Fruit fly (Drosophila melanogaster) whole organism, wandering third instar larva: ENCODE results near the gene CG7829.

ENCODE experiments used
- Abd-B ChIP-seq: fragments of >200 bp; optimal IDR thresholded peaks from 2 replicates; lab custom pipeline; 2017; ENCODE audit warnings: missing biosample characterization, missing genetic modification characterization
- CG32264 ChIP-seq: fragments of 200-800 bp; sonication (Bioruptor generic); optimal IDR thresholded peaks from 2 replicates; lab custom pipeline; 2016; ENCODE audit warnings: missing biosample characterization, missing genetic modification characterization
- CG9705 ChIP-seq: fragments of 200-800 bp; sonication (Bioruptor generic); optimal IDR thresholded peaks from 2 replicates; lab custom pipeline; 2018; ENCODE audit warnings: missing biosample characterization, mild to moderate bottlenecking, missing genetic modification characterization
- CrebA ChIP-seq: fragments of 200-800 bp; sonication (Bioruptor generic); optimal IDR thresholded peaks from 2 replicates; lab custom pipeline; 2016; ENCODE audit warnings: missing biosample characterization, mild to moderate bottlenecking, missing genetic modification characterization, borderline replicate concordance
- Dfd ChIP-seq: fragments of >200 bp; optimal IDR thresholded peaks from 2 replicates; lab custom pipeline; 2017; ENCODE audit warnings: missing biosample characterization, missing genetic modification characterization
- Dif ChIP-seq: fragments of 200-275, 200-300 bp; sonication (Bioruptor generic); optimal IDR thresholded peaks from 2 replicates; lab custom pipeline; 2018; ENCODE audit warnings: missing biosample characterization, missing genetic modification characterization; ENCODE audit not compliant: partially characterized antibody
- GATAd ChIP-seq: sonication (Bioruptor generic); optimal IDR thresholded peaks from 2 replicates; lab custom pipeline; 2016; ENCODE audit warnings: missing biosample characterization, missing genetic modification characterization
- HLH106 ChIP-seq: fragments of 200-800 bp; optimal IDR thresholded peaks from 3 replicates; lab custom pipeline; 2019; ENCODE audit warnings: missing biosample characterization, mild to moderate bottlenecking, missing genetic modification characterization, moderate library complexity
- Hnf4 ChIP-seq: fragments of 200-800 bp; sonication (Bioruptor generic); optimal IDR thresholded peaks from 2 replicates; lab custom pipeline; 2016; ENCODE audit warnings: missing biosample characterization, mild to moderate bottlenecking, missing genetic modification characterization
- Hr78 ChIP-seq: fragments of >200 bp; optimal IDR thresholded peaks from 2 replicates; lab custom pipeline; 2017; ENCODE audit warnings: missing biosample characterization, missing genetic modification characterization
- Hr83 ChIP-seq: fragments of 200-300 bp; sonication (Bioruptor generic); optimal IDR thresholded peaks from 2 replicates; lab custom pipeline; 2016; ENCODE audit warnings: missing biosample characterization, mild to moderate bottlenecking, missing genetic modification characterization, moderate library complexity; ENCODE audit not compliant: poor library complexity, severe bottlenecking
- Jra ChIP-seq: sonication (Bioruptor generic); optimal IDR thresholded peaks from 2 replicates; lab custom pipeline; 2016; ENCODE audit warnings: missing biosample characterization, missing genetic modification characterization
- Mio ChIP-seq: sonication (Bioruptor generic); optimal IDR thresholded peaks from 2 replicates; lab custom pipeline; 2016; ENCODE audit warnings: missing biosample characterization, missing genetic modification characterization
- Myc ChIP-seq: fragments of >200 bp; optimal IDR thresholded peaks from 2 replicates; lab custom pipeline; 2017
- N ChIP-seq: fragments of >200 bp; optimal IDR thresholded peaks from 2 replicates; lab custom pipeline; 2018; ENCODE audit warnings: missing biosample characterization, missing external identifiers, missing genetic modification characterization
- Rel ChIP-seq, 2 experiments: fragments of 200-800 bp; sonication (Bioruptor generic) in 1 of 2; optimal IDR thresholded peaks; 2 replicates in 1 of 2; 3 replicates in 1 of 2; lab custom pipeline; 2016 to 2019; ENCODE audit warnings: mild to moderate bottlenecking in 2 of 2, missing biosample characterization in 2 of 2, missing genetic modification characterization in 2 of 2, moderate library complexity in 1 of 2
- Sp1 ChIP-seq: fragments of 200-800 bp; sonication (Bioruptor generic); optimal IDR thresholded peaks from 3 replicates; lab custom pipeline; 2019; ENCODE audit warnings: missing biosample characterization, mild to moderate bottlenecking, missing genetic modification characterization, moderate library complexity
- Vsx2 ChIP-seq: fragments of 200-300, 225-300 bp; sonication (Bioruptor generic); optimal IDR thresholded peaks from 2 replicates; lab custom pipeline; 2018; ENCODE audit warnings: missing biosample characterization, missing genetic modification characterization; ENCODE audit not compliant: partially characterized antibody
- br ChIP-seq: fragments of 200-800 bp; sonication (Bioruptor generic); optimal IDR thresholded peaks from 2 replicates; lab custom pipeline; 2016; ENCODE audit warnings: missing biosample characterization, missing genetic modification characterization
- brk ChIP-seq: fragments of 200-800 bp; sonication (Bioruptor generic); optimal IDR thresholded peaks from 2 replicates; lab custom pipeline; 2016; ENCODE audit warnings: missing biosample characterization, mild to moderate bottlenecking, missing genetic modification characterization
- dl ChIP-seq, 2 experiments: fragments of 175-275, 200-275 bp in 1 of 2; fragments of 200-275 bp in 1 of 2; sonication (Bioruptor generic); optimal IDR thresholded peaks; lab custom pipeline; 2018; ENCODE audit warnings: mild to moderate bottlenecking in 2 of 2, missing biosample characterization in 2 of 2, missing genetic modification characterization in 2 of 2, moderate library complexity in 2 of 2; ENCODE audit not compliant: partially characterized antibody in 2 of 2, insufficient read depth in 1 of 2
- dmrt93B ChIP-seq: fragments of 200-800 bp; sonication (Bioruptor generic); optimal IDR thresholded peaks from 2 replicates; lab custom pipeline; 2018; ENCODE audit warnings: missing biosample characterization, mild to moderate bottlenecking, missing genetic modification characterization
- dsf ChIP-seq: sonication (Bioruptor generic); optimal IDR thresholded peaks from 2 replicates; lab custom pipeline; 2016; ENCODE audit warnings: missing biosample characterization, missing genetic modification characterization, borderline replicate concordance
- ey ChIP-seq: fragments of 200-800 bp; sonication (Bioruptor generic); optimal IDR thresholded peaks from 2 replicates; lab custom pipeline; 2016; ENCODE audit warnings: missing biosample characterization, missing genetic modification characterization
- foxo ChIP-seq, 2 experiments: fragments of 200-800 bp; sonication (Bioruptor generic); optimal IDR thresholded peaks; 2 replicates in 1 of 2; 3 replicates in 1 of 2; lab custom pipeline; 2016 to 2017; ENCODE audit warnings: missing biosample characterization in 2 of 2, missing genetic modification characterization in 2 of 2
- fru ChIP-seq: fragments of 200-800 bp; sonication (Bioruptor generic); optimal IDR thresholded peaks from 3 replicates; lab custom pipeline; 2016; ENCODE audit warnings: missing biosample characterization, mild to moderate bottlenecking, missing genetic modification characterization
- h ChIP-seq: fragments of 200-800 bp; sonication (Bioruptor generic); optimal IDR thresholded peaks from 3 replicates; lab custom pipeline; 2016; ENCODE audit warnings: missing biosample characterization, mild to moderate bottlenecking, missing genetic modification characterization
- jim ChIP-seq: fragments of 175-275, 200-325 bp; sonication (Bioruptor generic); optimal IDR thresholded peaks from 2 replicates; lab custom pipeline; 2016; ENCODE audit warnings: missing biosample characterization, mild to moderate bottlenecking, missing genetic modification characterization
- lola ChIP-seq: fragments of >200 bp; optimal IDR thresholded peaks from 2 replicates; lab custom pipeline; 2017; ENCODE audit warnings: missing biosample characterization, missing genetic modification characterization
- pan ChIP-seq: fragments of >200 bp; optimal IDR thresholded peaks from 2 replicates; lab custom pipeline; 2017
- psq ChIP-seq: fragments of 200-800 bp; sonication (Bioruptor generic); optimal IDR thresholded peaks from 3 replicates; lab custom pipeline; 2017; ENCODE audit warnings: missing biosample characterization, mild to moderate bottlenecking, missing genetic modification characterization, moderate library complexity
- rgr ChIP-seq: fragments of 200-800 bp; sonication (Bioruptor generic); optimal IDR thresholded peaks from 3 replicates; lab custom pipeline; 2016; ENCODE audit warnings: missing biosample characterization, mild to moderate bottlenecking, missing genetic modification characterization
- sage ChIP-seq: fragments of 200-800 bp; sonication (Bioruptor generic); optimal IDR thresholded peaks from 2 replicates; lab custom pipeline; 2016; ENCODE audit warnings: missing biosample characterization, mild to moderate bottlenecking, missing genetic modification characterization
- sv ChIP-seq: fragments of 200-800 bp; sonication (Bioruptor generic); optimal IDR thresholded peaks from 3 replicates; lab custom pipeline; 2016; ENCODE audit warnings: missing biosample characterization, missing genetic modification characterization
- tai ChIP-seq: sonication (Bioruptor generic); optimal IDR thresholded peaks from 2 replicates; lab custom pipeline; 2016; ENCODE audit warnings: missing biosample characterization, missing genetic modification characterization
- usp ChIP-seq: fragments of >200 bp; optimal IDR thresholded peaks from 2 replicates; lab custom pipeline; 2017; ENCODE audit warnings: missing biosample characterization, missing genetic modification characterization
- woc ChIP-seq: sonication (Bioruptor generic); optimal IDR thresholded peaks from 2 replicates; lab custom pipeline; 2016; ENCODE audit warnings: missing biosample characterization, mild to moderate bottlenecking, missing genetic modification characterization

CG7829 gene

dm6 chr3R:29772090-29772794 is 45.3 kb downstream of the CG7829 start:
- TF ChIP-seq dsf, result no peak
- TF ChIP-seq sv (GFP tag; lab: Kevin White, UChicago), result no peak
- TF ChIP-seq Dfd, result no peak
- peak; percentile 7 for TF ChIP-seq fru
- no peak for TF ChIP-seq Mio (GFP tag; lab: Kevin White, UChicago)
- TF ChIP-seq Myc (lab: Kevin White, UChicago), result peak; percentile 29
- no peak for TF ChIP-seq ey (GFP tag; lab: Kevin White, UChicago)
- no peak for TF ChIP-seq brk (GFP tag; lab: Kevin White, UChicago)
- no peak for TF ChIP-seq Rel (GFP tag; optimal IDR thresholded peaks at IDR 0.05; lab: Kevin White, UChicago)
- TF ChIP-seq Rel (tag; optimal IDR thresholded peaks at IDR 0.05; lab: Kevin White, UChicago), result no peak
- no peak for TF ChIP-seq CG32264 (GFP tag; lab: Kevin White, UChicago)
- TF ChIP-seq rgr (GFP tag; lab: Kevin White, UChicago), result no peak
- no peak for TF ChIP-seq Jra (GFP tag; lab: Kevin White, UChicago)
- TF ChIP-seq jim, result no peak
- TF ChIP-seq pan (lab: Kevin White, UChicago), result no peak
- TF ChIP-seq dl (GFP tag; optimal IDR thresholded peaks at IDR 0.05; lab: Kevin White, UChicago; ENCODE audit: insufficient read depth in 1 of 2, partially characterized antibody in 2 of 2), result peak; percentile 91 to 92
- TF ChIP-seq usp (GFP tag; lab: Kevin White, UChicago), result no peak
- peak; percentile 70 for TF ChIP-seq dmrt93B (GFP tag; lab: Kevin White, UChicago)
- TF ChIP-seq Hr83 (GFP tag; lab: Kevin White, UChicago), result peak; percentile 55
- TF ChIP-seq Dif (GFP tag; lab: Kevin White, UChicago), result peak; percentile 93
- peak; percentile 32 for TF ChIP-seq Vsx2 (GFP tag; lab: Kevin White, UChicago)
- TF ChIP-seq Abd-B (GFP tag; lab: Kevin White, UChicago), result no peak
- peak; percentile 47 for TF ChIP-seq CG9705 (GFP tag; lab: Kevin White, UChicago)
- peak; percentile 36 for TF ChIP-seq tai (GFP tag; lab: Kevin White, UChicago)
- TF ChIP-seq Hnf4 (GFP tag; lab: Kevin White, UChicago), result no peak
- TF ChIP-seq GATAd (GFP tag; lab: Kevin White, UChicago), result no peak
- TF ChIP-seq br (GFP tag; lab: Kevin White, UChicago), result peak; percentile 2
- TF ChIP-seq HLH106 (tag; lab: Kevin White, UChicago), result peak; percentile 63
- peak; percentile 72 for TF ChIP-seq woc (GFP tag; lab: Kevin White, UChicago)
- no peak for TF ChIP-seq Hr78 (GFP tag; lab: Kevin White, UChicago)
- peak in 1 of 2 experiments; percentile 27 for TF ChIP-seq foxo (GFP tag; optimal IDR thresholded peaks at IDR 0.05; lab: Kevin White, UChicago)
- no peak for TF ChIP-seq sage
- TF ChIP-seq psq (GFP tag; lab: Kevin White, UChicago), result peak; percentile 94
- TF ChIP-seq h, result no peak

dm6 chr3R:29771645-29772089 is 45.9 kb downstream of the CG7829 start:
- TF ChIP-seq sv (GFP tag; lab: Kevin White, UChicago), result no peak
- no peak for TF ChIP-seq Mio (GFP tag; lab: Kevin White, UChicago)
- peak; percentile 45 for TF ChIP-seq CrebA (GFP tag; lab: Kevin White, UChicago)
- no peak for TF ChIP-seq h
- no peak for TF ChIP-seq Rel (GFP tag; optimal IDR thresholded peaks at IDR 0.05; lab: Kevin White, UChicago)
- TF ChIP-seq Rel (tag; optimal IDR thresholded peaks at IDR 0.05; lab: Kevin White, UChicago), result peak; percentile 82
- no peak for TF ChIP-seq dmrt93B (GFP tag; lab: Kevin White, UChicago)
- no peak for TF ChIP-seq Sp1
- no peak for TF ChIP-seq lola (GFP tag; lab: Kevin White, UChicago)
- no peak for TF ChIP-seq N (GFP tag; lab: Kevin White, UChicago)
- no peak for TF ChIP-seq jim
- TF ChIP-seq pan (lab: Kevin White, UChicago), result no peak
- TF ChIP-seq, all 38 proteins: peak for 2
